Worm (Caenorhabditis elegans) whole organism, L1 larva: ENCODE measurements around the gene srx-45.

ENCODE experiments used
- C16A3.4 ChIP-seq: fragments of 150-350 bp; optimal IDR thresholded peaks from 2 replicates; lab custom pipeline; 2014; ENCODE audit warnings: missing biosample characterization, missing genetic modification characterization
- Y116A8C.19 ChIP-seq: sonication (generic microtip); optimal IDR thresholded peaks from 2 replicates; lab custom pipeline; 2016; ENCODE audit warnings: missing compliant biosample characterization, missing genetic modification characterization, borderline replicate concordance
- aha-1 ChIP-seq: fragments of 150-350 bp; optimal IDR thresholded peaks from 2 replicates; lab custom pipeline; 2014; ENCODE audit warnings: missing biosample characterization, missing genetic modification characterization
- alr-1 ChIP-seq: fragments of 200-800 bp; sonication (Bioruptor generic); optimal IDR thresholded peaks from 2 replicates; lab custom pipeline; 2018; ENCODE audit warnings: borderline replicate concordance, mild to moderate bottlenecking, missing genetic modification characterization, missing compliant biosample characterization
- ama-1 ChIP-seq: fragments of 150-350 bp; optimal IDR thresholded peaks from 2 replicates; lab custom pipeline; 2014
- ceh-8 ChIP-seq: fragments of 200-800 bp; sonication (Bioruptor generic); optimal IDR thresholded peaks from 2 replicates; lab custom pipeline; 2018; ENCODE audit warnings: mild to moderate bottlenecking, missing genetic modification characterization, moderate library complexity, missing compliant biosample characterization
- ceh-88 ChIP-seq: fragments of 200-800 bp; sonication (Bioruptor generic); IDR thresholded peaks from 2 replicates; pipeline ENCODE4 v1.3.6; 2022; ENCODE audit warnings: missing genetic modification characterization, missing compliant biosample characterization
- ceh-90 ChIP-seq: sonication (generic microtip); optimal IDR thresholded peaks from 2 replicates; lab custom pipeline; 2016; ENCODE audit warnings: missing genetic modification characterization, missing compliant biosample characterization
- ces-1 ChIP-seq: fragments of 150-350 bp; optimal IDR thresholded peaks from 2 replicates; lab custom pipeline; 2014; ENCODE audit warnings: missing biosample characterization, missing genetic modification reagents, missing genetic modification characterization
- efl-1 ChIP-seq, 4 experiments: fragments of 150-350 bp; optimal IDR thresholded peaks in 3 of 4; peaks in 1 of 4; 1 replicate in 1 of 4; 2 replicates in 3 of 4; lab custom pipeline; 2014; ENCODE audit warnings: missing biosample characterization in 2 of 4, missing genetic modification characterization in 2 of 4, missing genetic modification reagents in 2 of 4
- egl-13 ChIP-seq: sonication (generic microtip); optimal IDR thresholded peaks from 2 replicates; lab custom pipeline; 2016; ENCODE audit warnings: missing genotype, missing genetic modification reagents, missing genetic modification characterization, missing compliant biosample characterization
- elt-2 ChIP-seq: sonication (generic microtip); optimal IDR thresholded peaks from 2 replicates; lab custom pipeline; 2016; ENCODE audit warnings: missing genetic modification characterization, mild to moderate bottlenecking, inconsistent platforms, missing compliant biosample characterization, missing genetic modification reagents
- fkh-10 ChIP-seq: sonication (generic microtip); optimal IDR thresholded peaks from 2 replicates; lab custom pipeline; 2017; ENCODE audit warnings: missing biosample characterization, missing genetic modification reagents, missing genetic modification characterization
- fkh-4 ChIP-seq: sonication (generic microtip); optimal IDR thresholded peaks from 2 replicates; lab custom pipeline; 2016; ENCODE audit warnings: missing compliant biosample characterization, missing genetic modification characterization, borderline replicate concordance
- fos-1 ChIP-seq: fragments of 150-350 bp; optimal IDR thresholded peaks from 2 replicates; lab custom pipeline; 2014; ENCODE audit warnings: missing biosample characterization, missing genetic modification characterization
- hlh-17 ChIP-seq: fragments of 200-800 bp; sonication (Bioruptor generic); optimal IDR thresholded peaks from 2 replicates; lab custom pipeline; 2018; ENCODE audit warnings: missing genetic modification characterization, mild to moderate bottlenecking, missing compliant biosample characterization, moderate library complexity, borderline replicate concordance
- irx-1 ChIP-seq: sonication (generic microtip); optimal IDR thresholded peaks from 2 replicates; lab custom pipeline; 2016; ENCODE audit warnings: missing genetic modification characterization, missing compliant biosample characterization
- lin-13 ChIP-seq: fragments of 150-350 bp; optimal IDR thresholded peaks from 2 replicates; lab custom pipeline; 2014; ENCODE audit warnings: missing biosample characterization, missing genetic modification reagents, missing genetic modification characterization
- lin-14 ChIP-seq: fragments of 200-800 bp; sonication (Bioruptor generic); optimal IDR thresholded peaks from 2 replicates; lab custom pipeline; 2018; ENCODE audit warnings: mild to moderate bottlenecking, missing genetic modification characterization, moderate library complexity, missing compliant biosample characterization
- lin-35 ChIP-seq, 2 experiments: fragments of 150-350 bp; optimal IDR thresholded peaks; 2 replicates each; lab custom pipeline; 2014; ENCODE audit warnings: missing biosample characterization in 2 of 2, missing genetic modification characterization in 2 of 2, missing genetic modification reagents in 2 of 2
- lir-3 ChIP-seq: sonication (generic microtip); optimal IDR thresholded peaks from 2 replicates; lab custom pipeline; 2016; ENCODE audit warnings: mild to moderate bottlenecking, missing genetic modification characterization, moderate library complexity, missing compliant biosample characterization; ENCODE audit not compliant: poor library complexity
- lsy-2 ChIP-seq, 2 experiments: fragments of 150-350 bp; optimal IDR thresholded peaks; 2 replicates each; lab custom pipeline; 2014; ENCODE audit warnings: missing biosample characterization in 2 of 2, missing genetic modification characterization in 2 of 2
- mdl-1 ChIP-seq, 2 experiments: fragments of 150-350 bp; optimal IDR thresholded peaks; 2 replicates each; lab custom pipeline; 2014 to 2017; ENCODE audit warnings: missing biosample characterization in 2 of 2, missing genetic modification characterization in 2 of 2, inconsistent platforms in 1 of 2
- mef-2 ChIP-seq: fragments of 150-350 bp; optimal IDR thresholded peaks from 2 replicates; lab custom pipeline; 2014; ENCODE audit warnings: missing biosample characterization, missing genetic modification characterization
- nhr-12 ChIP-seq: sonication (generic microtip); optimal IDR thresholded peaks from 2 replicates; lab custom pipeline; 2017; ENCODE audit warnings: missing biosample characterization, missing genetic modification characterization
- nhr-20 ChIP-seq: sonication (generic microtip); optimal IDR thresholded peaks from 2 replicates; lab custom pipeline; 2016; ENCODE audit warnings: mild to moderate bottlenecking, missing genetic modification characterization, missing compliant biosample characterization
- nhr-71 ChIP-seq: sonication (generic microtip); optimal IDR thresholded peaks from 2 replicates; lab custom pipeline; 2016; ENCODE audit warnings: mild to moderate bottlenecking, missing genetic modification characterization, moderate library complexity, missing compliant biosample characterization
- nhr-76 ChIP-seq: sonication (generic microtip); optimal IDR thresholded peaks from 2 replicates; lab custom pipeline; 2017; ENCODE audit warnings: missing biosample characterization, missing genetic modification characterization
- nhr-77 ChIP-seq: fragments of 150-350 bp; optimal IDR thresholded peaks from 2 replicates; lab custom pipeline; 2014; ENCODE audit warnings: missing biosample characterization, missing genetic modification characterization
- nhr-85 ChIP-seq: sonication (generic microtip); peaks from one replicate; lab custom pipeline; 2016; ENCODE audit warnings: missing genetic modification characterization, inconsistent platforms, missing compliant biosample characterization
- nhr-90 ChIP-seq: sonication (generic microtip); optimal IDR thresholded peaks from 2 replicates; lab custom pipeline; 2016; ENCODE audit warnings: mild to moderate bottlenecking, missing genetic modification characterization, missing compliant biosample characterization; ENCODE audit not compliant: poor library complexity
- pqm-1 ChIP-seq: sonication (generic microtip); optimal IDR thresholded peaks from 3 replicates; lab custom pipeline; 2017; ENCODE audit warnings: missing biosample characterization, missing genetic modification characterization
- snpc-4 ChIP-seq: fragments of 150-350 bp; optimal IDR thresholded peaks from 2 replicates; lab custom pipeline; 2014; ENCODE audit warnings: missing biosample characterization, missing genetic modification characterization
- snu-23 ChIP-seq: sonication (generic microtip); optimal IDR thresholded peaks from 2 replicates; lab custom pipeline; 2016; ENCODE audit warnings: missing genetic modification characterization, missing compliant biosample characterization
- swsn-7 ChIP-seq: sonication (generic microtip); optimal IDR thresholded peaks from 2 replicates; lab custom pipeline; 2016; ENCODE audit warnings: missing genetic modification characterization, missing compliant biosample characterization
- unc-98 ChIP-seq: fragments of 200-800 bp; sonication (Bioruptor generic); IDR thresholded peaks from 2 replicates; pipeline ENCODE4 v1.3.6; 2022; ENCODE audit warnings: missing genetic modification characterization, missing compliant biosample characterization
- vab-15 ChIP-seq: sonication (generic microtip); optimal IDR thresholded peaks from 2 replicates; lab custom pipeline; 2017; ENCODE audit warnings: missing genotype, mild to moderate bottlenecking, missing genetic modification characterization, missing compliant biosample characterization
- zag-1 ChIP-seq: fragments of 150-350 bp; optimal IDR thresholded peaks from 2 replicates; lab custom pipeline; 2014; ENCODE audit warnings: missing biosample characterization, missing genetic modification characterization
- zip-4 ChIP-seq: fragments of 200-800 bp; sonication (Bioruptor generic); optimal IDR thresholded peaks from 2 replicates; lab custom pipeline; 2018; ENCODE audit warnings: mild to moderate bottlenecking, missing genetic modification characterization, moderate library complexity, missing compliant biosample characterization

Gene srx-45

DNA sequence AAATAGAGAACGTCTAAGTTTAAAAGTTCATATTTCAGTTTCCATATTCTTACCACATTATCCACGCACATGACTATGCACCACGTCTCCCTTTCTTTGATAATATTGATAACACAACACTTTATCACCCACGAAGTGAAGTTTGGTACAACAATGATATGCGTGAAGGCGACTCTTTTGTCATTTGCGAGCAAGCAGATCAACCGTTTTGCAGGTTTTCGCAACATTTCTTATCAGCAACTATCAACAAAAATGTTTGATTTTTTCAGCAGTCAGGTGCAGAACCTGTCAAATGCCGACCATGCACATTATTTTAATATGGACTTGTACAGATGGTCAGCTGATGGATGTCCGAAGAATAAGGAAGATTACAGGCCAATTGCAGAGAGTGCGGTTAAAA lies 20.0 kb upstream of the srx-45 start:
- TF ChIP-seq fkh-10 (GFP tag; lab: Kevin White, UChicago), result no peak
- peak in 1 of 2 experiments; percentile 40 for TF ChIP-seq mdl-1 (tag; optimal IDR thresholded peaks at IDR 0.05; lab: Kevin White, UChicago)
- peak; percentile 46 for TF ChIP-seq pqm-1 (tag; lab: Kevin White, UChicago)
- TF ChIP-seq Y116A8C.19, result no peak
- TF ChIP-seq ces-1, result no peak
- peak in 1 of 2 experiments; percentile 46 for TF ChIP-seq lin-35 (GFP tag; optimal IDR thresholded peaks at IDR 0.05; lab: Kevin White, UChicago)
- peak; percentile 96 for TF ChIP-seq elt-2
- TF ChIP-seq nhr-77 (tag; lab: Kevin White, UChicago), result no peak
- peak; percentile 30 for TF ChIP-seq egl-13 (tag; lab: Kevin White, UChicago)
- TF ChIP-seq hlh-17 (GFP tag; lab: Kevin White, UChicago), result no peak
- TF ChIP-seq nhr-71, result no peak
- TF ChIP-seq lin-14, result peak; percentile 28
- TF ChIP-seq nhr-85, result no peak
- no peak for TF ChIP-seq ceh-8 (GFP tag; lab: Kevin White, UChicago)
- no peak for TF ChIP-seq fos-1
- TF ChIP-seq nhr-20 (tag; lab: Kevin White, UChicago), result peak; percentile 15
- TF ChIP-seq alr-1 (tag; lab: Kevin White, UChicago), result no peak
- peak; percentile 37 for TF ChIP-seq nhr-90 (tag; lab: Kevin White, UChicago)
- no peak for TF ChIP-seq nhr-76 (tag; lab: Kevin White, UChicago)

DNA sequence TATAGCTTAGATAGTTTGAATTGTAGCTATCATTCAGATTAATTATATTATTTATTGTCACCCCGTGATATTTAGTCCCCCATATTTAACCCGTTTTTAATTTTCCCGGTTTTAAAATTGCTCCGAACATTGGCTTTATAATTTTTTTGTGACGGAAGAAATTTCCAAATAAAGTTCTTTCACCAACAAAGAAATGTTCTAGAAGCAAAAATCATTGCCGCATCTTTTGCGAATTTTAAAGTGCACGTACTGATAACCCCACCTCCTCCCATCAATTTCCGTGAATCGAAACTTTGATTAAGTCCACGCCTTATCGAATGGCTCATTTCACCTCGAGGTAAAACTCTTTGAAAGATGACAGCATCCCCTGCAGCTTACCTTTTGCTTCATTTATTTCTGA lies 18.2 kb upstream of the srx-45 start, which contains the start of gene C40H1.7:
TSS of gene C40H1.7 (plus strand) at position 301 of the 400 bp plus-strand sequence.
- TF ChIP-seq snu-23 (GFP tag; lab: Kevin White, UChicago), result no peak
- TF ChIP-seq nhr-85, result no peak
- no peak for TF ChIP-seq elt-2
- no peak for TF ChIP-seq C16A3.4 (tag; lab: Kevin White, UChicago)
- no peak for TF ChIP-seq nhr-12 (tag; lab: Kevin White, UChicago)
- TF ChIP-seq lin-13 (GFP tag; lab: Kevin White, UChicago), result no peak
- no peak for TF ChIP-seq irx-1 (tag; lab: Kevin White, UChicago)
- TF ChIP-seq lsy-2 (tag; optimal IDR thresholded peaks at IDR 0.05; lab: Kevin White, UChicago), result no peak
- TF ChIP-seq fkh-4 (tag; lab: Kevin White, UChicago), result no peak
- TF ChIP-seq ceh-90 (tag; lab: Kevin White, UChicago), result no peak
- TF ChIP-seq lir-3, result no peak
- TF ChIP-seq snpc-4 (tag; lab: Kevin White, UChicago), result no peak
- TF ChIP-seq ama-1 (lab: Kevin White, UChicago), result no peak
- no peak for TF ChIP-seq efl-1 (optimal IDR thresholded peaks at IDR 0.05; lab: Kevin White, UChicago)
- TF ChIP-seq efl-1 (GFP tag; optimal IDR thresholded peaks at IDR 0.05 in 1 of 2; lab: Kevin White, UChicago), result no peak
- TF ChIP-seq, all 84 proteins: peak for 0

DNA sequence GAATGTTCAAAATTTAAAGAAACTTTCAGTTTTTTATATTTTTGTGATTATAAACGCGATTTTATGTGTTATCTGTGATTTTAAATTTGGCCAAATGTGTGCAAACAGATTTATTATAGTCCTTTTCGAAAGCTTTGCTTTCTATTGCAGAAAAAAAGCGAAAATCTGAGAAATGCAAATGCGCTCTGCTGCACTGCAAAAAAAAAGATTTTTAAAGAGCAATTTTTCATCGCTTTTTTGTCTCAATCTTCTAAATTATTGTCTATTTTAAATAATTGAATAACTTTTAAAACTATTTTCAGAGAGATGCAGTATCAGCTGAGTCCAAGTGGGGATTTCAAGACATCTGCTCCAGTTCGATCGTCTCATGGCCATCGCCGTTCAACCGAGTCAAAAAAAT lies 15.5 kb upstream of the srx-45 start, which contains the start of gene cpb-1:
TSS of gene cpb-1 (plus strand) at position 301 of the 400 bp plus-strand sequence.
- no peak for TF ChIP-seq ceh-8 (GFP tag; lab: Kevin White, UChicago)
- no peak for TF ChIP-seq unc-98 (GFP tag; lab: Robert Waterston, UW)
- no peak for TF ChIP-seq zip-4
- no peak for TF ChIP-seq ceh-88 (GFP tag; lab: Robert Waterston, UW)
- no peak for TF ChIP-seq zag-1 (tag; lab: Kevin White, UChicago)
- no peak for TF ChIP-seq snpc-4 (tag; lab: Kevin White, UChicago)
- TF ChIP-seq efl-1 (optimal IDR thresholded peaks at IDR 0.05; lab: Kevin White, UChicago), result peak in 1 of 2 experiments; percentile 19
- TF ChIP-seq efl-1 (GFP tag; optimal IDR thresholded peaks at IDR 0.05 in 1 of 2; lab: Kevin White, UChicago), result no peak

DNA sequence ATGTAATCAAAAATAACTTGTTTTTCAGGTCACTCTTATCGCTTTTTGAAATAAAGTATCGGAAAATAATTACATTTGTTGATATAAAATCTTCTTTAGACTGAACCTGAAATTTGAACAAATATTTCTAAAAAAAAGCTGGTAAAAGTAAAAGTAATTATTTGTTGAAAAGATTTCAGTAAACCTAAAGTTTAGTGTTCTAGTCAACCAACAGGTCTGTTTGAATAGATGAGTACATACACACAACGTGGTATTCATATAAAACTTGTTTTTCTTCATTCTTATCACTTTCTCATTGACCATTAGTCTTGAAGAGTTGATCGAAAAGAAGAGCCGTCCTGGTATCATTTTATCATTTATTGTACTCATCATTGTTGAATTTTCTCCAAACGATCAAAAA lies 13.1 kb upstream of the srx-45 start, which contains the start of gene C40H1.9:
TSS of gene C40H1.9 (plus strand) at position 301 of the 400 bp plus-strand sequence.
- TF ChIP-seq swsn-7 (tag; lab: Kevin White, UChicago) (no peak), aha-1 (no peak), vab-15 (tag; lab: Kevin White, UChicago) (no peak), nhr-12 (tag; lab: Kevin White, UChicago) (no peak), mef-2 (tag; lab: Kevin White, UChicago) (no peak)
